Worm (Caenorhabditis elegans) whole organism, L2 larva: ENCODE measurements around the gene arg-1.
A peak's percentile ranks its signal among the peaks of the same experiment; 100 is the strongest.

Source experiments
- F13H6.1 ChIP-seq: sonication (generic microtip); optimal IDR thresholded peaks from 2 replicates; lab custom pipeline; 2016; ENCODE audit warnings: missing genetic modification characterization, missing compliant biosample characterization
- Y55F3AM.14 ChIP-seq: fragments of 200-800 bp; sonication (Bioruptor generic); optimal IDR thresholded peaks from 2 replicates; lab custom pipeline; 2018; ENCODE audit warnings: mild to moderate bottlenecking, missing genetic modification characterization, missing compliant biosample characterization
- ama-1 ChIP-seq: fragments of 150-350 bp; optimal IDR thresholded peaks from 2 replicates; lab custom pipeline; 2018; ENCODE audit warnings: inconsistent platforms
- ceh-82 ChIP-seq: fragments of 150-350 bp; optimal IDR thresholded peaks from 2 replicates; lab custom pipeline; 2014; ENCODE audit warnings: missing biosample characterization, missing genetic modification characterization
- gmeb-1 ChIP-seq: fragments of 150-350 bp; optimal IDR thresholded peaks from 2 replicates; lab custom pipeline; 2014; ENCODE audit warnings: missing biosample characterization, missing genetic modification characterization
- lin-11 ChIP-seq: fragments of 150-350 bp; sonication (generic microtip); optimal IDR thresholded peaks from 2 replicates; lab custom pipeline; 2014; ENCODE audit warnings: missing biosample characterization, missing genetic modification characterization, inconsistent platforms, mixed read lengths
- lsy-2 ChIP-seq, 2 experiments: fragments of 150-350 bp in 1 of 2; sonication (generic microtip) in 1 of 2; optimal IDR thresholded peaks; 2 replicates each; lab custom pipeline; 2014 to 2017; ENCODE audit warnings: missing biosample characterization in 2 of 2, missing genetic modification characterization in 2 of 2
- nhr-129 ChIP-seq: fragments of 150-350 bp; optimal IDR thresholded peaks from 2 replicates; lab custom pipeline; 2014; ENCODE audit warnings: missing biosample characterization, missing genetic modification characterization
- nhr-21 ChIP-seq: fragments of 150-350 bp; optimal IDR thresholded peaks from 2 replicates; lab custom pipeline; 2014; ENCODE audit warnings: missing biosample characterization, missing genetic modification characterization
- nhr-6 ChIP-seq: fragments of 150-350 bp; optimal IDR thresholded peaks from 2 replicates; lab custom pipeline; 2014; ENCODE audit warnings: missing biosample characterization, missing genetic modification characterization
- sma-3 ChIP-seq: sonication (generic microtip); optimal IDR thresholded peaks from 2 replicates; lab custom pipeline; 2016; ENCODE audit warnings: missing genetic modification reagents, missing genetic modification characterization, missing compliant biosample characterization
- sma-9 ChIP-seq, 2 experiments: fragments of 150-350 bp in 1 of 2; sonication (generic microtip) in 1 of 2; optimal IDR thresholded peaks; 2 replicates each; lab custom pipeline; 2014 to 2016; ENCODE audit warnings: missing genetic modification characterization in 2 of 2, mild to moderate bottlenecking in 1 of 2, missing biosample characterization in 1 of 2, missing compliant biosample characterization in 1 of 2, missing genetic modification reagents in 1 of 2, moderate library complexity in 1 of 2
- unc-55 ChIP-seq: fragments of 150-350 bp; sonication (generic microtip); optimal IDR thresholded peaks from 3 replicates; lab custom pipeline; 2014; ENCODE audit warnings: missing biosample characterization, missing genetic modification reagents, missing genetic modification characterization
- ztf-4 ChIP-seq: fragments of 150-350 bp; optimal IDR thresholded peaks from 2 replicates; lab custom pipeline; 2014; ENCODE audit warnings: missing biosample characterization, missing genetic modification characterization

Gene arg-1

ce11 chrX:1837703-1838102 lies 51.0 kb downstream of the arg-1 start:
- peak; percentile 53 for TF ChIP-seq nhr-129 (tag; lab: Kevin White, UChicago)
- TF ChIP-seq nhr-6 = no peak
- TF ChIP-seq gmeb-1 (tag; lab: Kevin White, UChicago) = peak; percentile 54
- peak; percentile 35 for TF ChIP-seq unc-55 (GFP tag; lab: Kevin White, UChicago)
- peak; percentile 46 for TF ChIP-seq Y55F3AM.14 (GFP tag; lab: Kevin White, UChicago)
- TF ChIP-seq ceh-82 (tag; lab: Kevin White, UChicago) = no peak
- peak; percentile 17 for TF ChIP-seq sma-3 (GFP tag; lab: Kevin White, UChicago)
- TF ChIP-seq ama-1 (lab: Kevin White, UChicago) = no peak
- TF ChIP-seq ztf-4 = no peak
- TF ChIP-seq nhr-21 (tag; lab: Kevin White, UChicago) = peak; percentile 19
- TF ChIP-seq lin-11 (tag; lab: Kevin White, UChicago) = peak; percentile 5
- TF ChIP-seq sma-9 (GFP tag; optimal IDR thresholded peaks at IDR 0.05; lab: Kevin White, UChicago) = peak; percentile 49
- TF ChIP-seq sma-9 (tag; optimal IDR thresholded peaks at IDR 0.05; lab: Kevin White, UChicago) = no peak
- peak in 1 of 2 experiments; percentile 44 for TF ChIP-seq lsy-2 (tag; optimal IDR thresholded peaks at IDR 0.05; lab: Kevin White, UChicago)
- peak; percentile 8 for TF ChIP-seq F13H6.1 (tag; lab: Kevin White, UChicago)
